Worm (Caenorhabditis elegans): ENCODE measurements around the gene D1054.9.

D1054.9 gene

DNA sequence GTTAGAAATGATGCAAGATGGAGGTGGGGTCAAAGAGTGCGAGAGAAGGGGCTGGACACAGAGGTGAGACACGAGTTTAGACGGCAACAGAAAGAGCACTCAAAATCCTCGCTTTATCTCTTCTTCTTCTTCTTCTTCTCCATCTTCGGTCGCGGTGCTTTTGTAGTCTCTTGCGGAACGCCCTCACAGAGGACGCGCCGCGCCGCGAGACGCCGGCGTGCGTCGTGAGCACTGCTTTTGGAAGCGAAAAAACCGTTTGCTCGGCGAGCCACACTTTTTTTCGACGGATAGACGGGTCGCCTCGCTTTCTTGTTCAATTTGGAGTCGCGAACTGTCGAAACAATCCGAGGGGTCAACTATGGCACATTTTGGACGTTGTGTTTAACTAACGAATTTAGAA is at the start of gene D1054.9:
Gene D1054.9 (minus strand): TSS at position 137 of the 400 bp plus-strand sequence.
- TF ChIP-seq zfh-2 (GFP tag; conservative IDR thresholded peaks at IDR 0.05) (peak; percentile 89), F10E7.11 (tag; optimal IDR thresholded peaks at IDR 0.05) (no peak)

DNA sequence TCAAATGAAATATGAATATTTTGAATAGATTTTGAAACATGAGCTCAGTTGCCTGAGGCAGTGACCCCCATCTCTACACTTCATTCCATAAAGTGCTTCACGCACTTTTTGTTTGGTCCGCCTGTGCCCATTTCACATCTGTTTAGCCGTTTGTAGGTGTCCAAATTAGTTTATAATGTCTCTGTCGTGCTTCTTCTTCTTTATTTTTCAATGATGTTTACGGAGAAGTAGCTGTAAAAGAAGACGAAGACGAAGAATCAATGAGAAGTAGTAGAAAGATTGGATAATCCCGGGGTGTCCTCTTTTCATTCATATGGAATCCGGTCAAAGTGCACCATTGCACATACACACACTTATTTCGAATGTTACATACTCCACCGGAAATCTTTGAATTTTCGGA is 48.5 kb upstream of the D1054.9 start:
- no peak for TF ChIP-seq ceh-58 (GFP tag; IDR thresholded peaks at IDR 0.05)
- no peak for TF ChIP-seq atf-7 (tag; optimal IDR thresholded peaks at IDR 0.05)
- TF ChIP-seq zfh-2 (GFP tag; conservative IDR thresholded peaks at IDR 0.05), result no peak
- TF ChIP-seq cebp-2 (GFP tag; IDR thresholded peaks at IDR 0.05), result no peak
- TF ChIP-seq lin-26 (GFP tag; IDR thresholded peaks at IDR 0.05), result no peak
- no peak for TF ChIP-seq ceh-40 (GFP tag; IDR thresholded peaks at IDR 0.05)
- no peak for TF ChIP-seq gei-17 (GFP tag; optimal IDR thresholded peaks at IDR 0.05)
- no peak for TF ChIP-seq F49E8.2 (tag; optimal IDR thresholded peaks at IDR 0.05; ENCODE audit: insufficient read depth)

DNA sequence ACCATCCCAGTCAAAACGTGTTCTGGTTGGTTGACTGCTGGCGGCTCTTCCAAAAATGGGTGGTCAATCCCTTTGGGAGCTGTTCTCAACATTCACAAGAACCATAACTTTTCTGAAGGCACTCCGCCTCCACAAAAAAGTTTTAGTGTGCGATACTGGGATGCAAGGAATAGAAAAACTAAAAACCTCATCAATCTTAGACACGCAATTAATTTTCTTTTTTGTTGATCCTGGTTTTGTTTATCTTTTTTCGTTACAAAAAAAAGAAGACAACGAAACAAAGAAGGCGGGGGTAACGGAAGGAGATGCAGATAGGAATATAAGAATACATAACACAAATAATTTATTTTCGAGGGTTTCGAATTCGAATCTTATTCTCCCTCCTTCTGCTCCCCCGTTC is 47.3 kb upstream of the D1054.9 start:
- TF ChIP-seq ztf-18 (tag; optimal IDR thresholded peaks at IDR 0.05) (no peak), F39B2.1 (GFP tag; IDR thresholded peaks at IDR 0.05) (no peak), ztf-28 (GFP tag; IDR thresholded peaks at IDR 0.05) (no peak), F49E8.2 (tag; optimal IDR thresholded peaks at IDR 0.05; ENCODE audit: insufficient read depth) (no peak), lin-35 (GFP tag; optimal IDR thresholded peaks at IDR 0.05) (no peak), ZK185.1 (tag; optimal IDR thresholded peaks at IDR 0.05; ENCODE audit: poor library complexity, severe bottlenecking) (no peak), mel-28 (tag; optimal IDR thresholded peaks at IDR 0.05; ENCODE audit: borderline replicate concordance) (no peak), ztf-26 (tag; optimal IDR thresholded peaks at IDR 0.05) (no peak), gei-17 (GFP tag; optimal IDR thresholded peaks at IDR 0.05) (no peak), lag-1 (GFP tag; IDR thresholded peaks at IDR 0.05) (no peak), mxl-1 (tag; optimal IDR thresholded peaks at IDR 0.05) (no peak)

DNA sequence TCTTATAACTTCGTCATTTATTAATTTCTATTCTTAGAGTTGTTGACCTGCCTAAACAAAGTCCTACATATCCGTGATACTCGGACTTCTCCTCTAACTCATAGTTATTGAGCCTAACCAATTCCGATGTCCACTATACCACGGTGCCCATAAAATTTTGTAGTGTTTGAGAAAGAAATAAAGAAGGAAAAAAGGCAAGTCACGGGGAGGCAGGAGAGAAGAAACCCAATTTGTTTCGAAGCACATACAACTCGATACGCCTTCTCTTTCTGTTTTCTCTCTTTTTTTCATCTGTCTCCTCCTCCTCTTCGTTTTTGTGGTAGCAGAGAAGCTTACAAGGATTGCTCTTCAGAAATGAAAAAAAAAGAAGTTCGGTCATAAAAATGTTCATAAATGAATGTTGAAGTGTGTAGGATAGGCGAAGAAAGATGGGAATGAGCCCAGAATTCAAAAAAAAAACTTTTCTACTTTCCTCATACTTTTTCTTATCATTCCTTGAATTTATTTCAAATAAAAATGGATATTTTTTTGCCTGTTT is 43.9 kb upstream of the D1054.9 start:
- no peak for TF ChIP-seq F33H1.4 (GFP tag; IDR thresholded peaks at IDR 0.05)

DNA sequence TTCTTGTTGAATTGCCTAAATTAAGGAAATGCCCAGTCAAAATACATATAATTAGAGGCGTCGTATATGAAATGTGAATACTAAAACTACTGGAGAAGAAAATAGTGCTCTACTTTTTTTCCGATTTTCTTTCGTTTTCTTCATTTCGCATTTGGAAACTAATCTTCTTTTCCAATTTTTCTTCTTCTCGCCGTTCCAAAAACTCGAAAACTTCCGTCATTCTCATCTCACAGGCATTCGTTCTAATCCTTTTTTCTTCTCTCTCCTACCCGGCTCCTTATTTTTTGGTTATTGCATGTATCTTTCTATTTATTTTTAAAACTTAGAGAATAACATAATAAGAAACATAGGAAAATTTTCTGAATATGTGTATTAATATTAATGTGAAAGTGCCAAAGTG is 42.0 kb upstream of the D1054.9 start:
- no peak for TF ChIP-seq hmg-20 (GFP tag; IDR thresholded peaks at IDR 0.05)
- no peak for TF ChIP-seq hrde-1 (tag; optimal IDR thresholded peaks at IDR 0.05; ENCODE audit: borderline replicate concordance)
- TF ChIP-seq F57C9.4 (tag; optimal IDR thresholded peaks at IDR 0.05), result no peak
- TF ChIP-seq ama-1 (optimal IDR thresholded peaks at IDR 0.05), result no peak
- no peak for TF ChIP-seq ama-1 (GFP tag; optimal IDR thresholded peaks at IDR 0.05)
- no peak for TF ChIP-seq akir-1 (GFP tag; optimal IDR thresholded peaks at IDR 0.05)
- no peak for TF ChIP-seq K11D2.4 (GFP tag; IDR thresholded peaks at IDR 0.05)
- no peak for TF ChIP-seq ztf-22 (GFP tag; optimal IDR thresholded peaks at IDR 0.05)
- no peak for TF ChIP-seq Y53F4B.3 (GFP tag; IDR thresholded peaks at IDR 0.05)
- TF ChIP-seq fkh-3 (tag; optimal IDR thresholded peaks at IDR 0.05), result no peak
- no peak for TF ChIP-seq ets-4 (GFP tag; optimal IDR thresholded peaks at IDR 0.05)
- TF ChIP-seq ekl-4 (GFP tag; IDR thresholded peaks at IDR 0.05), result no peak
- TF ChIP-seq aptf-2 (GFP tag; conservative IDR thresholded peaks at IDR 0.05), result no peak
- TF ChIP-seq unc-130 (GFP tag; optimal IDR thresholded peaks at IDR 0.05), result no peak
- TF ChIP-seq lin-26 (GFP tag; IDR thresholded peaks at IDR 0.05), result no peak
- no peak for TF ChIP-seq ztf-26 (tag; optimal IDR thresholded peaks at IDR 0.05)
- no peak for TF ChIP-seq nfya-1 (tag; optimal IDR thresholded peaks at IDR 0.05; ENCODE audit: borderline replicate concordance, insufficient read depth)

Measured in whole organism, young adult.